Fruit fly (Drosophila melanogaster) whole organism, adult: ENCODE results near the gene RhoGAP68F.

Experiments
- CG11617 ChIP-seq: fragments of 200-800 bp; sonication (Bioruptor generic); optimal IDR thresholded peaks from 2 replicates; lab custom pipeline; 2017; ENCODE audit warnings: mild to moderate bottlenecking, missing biosample characterization, missing genetic modification reagents, missing genetic modification characterization
- CG12768 ChIP-seq: fragments of 200-800 bp; sonication (Bioruptor generic); optimal IDR thresholded peaks from 2 replicates; lab custom pipeline; 2017; ENCODE audit warnings: missing biosample characterization, missing genetic modification characterization, mild to moderate bottlenecking, moderate library complexity, missing genetic modification reagents
- CG14711 ChIP-seq: fragments of 200-800 bp; sonication (Bioruptor generic); optimal IDR thresholded peaks from 2 replicates; lab custom pipeline; 2018; ENCODE audit warnings: missing biosample characterization, mild to moderate bottlenecking, missing genetic modification characterization, moderate library complexity
- CG1620 ChIP-seq: fragments of 200-800 bp; sonication (Bioruptor generic); optimal IDR thresholded peaks from 2 replicates; lab custom pipeline; 2016; ENCODE audit warnings: missing biosample characterization, missing genetic modification characterization
- CG33017 ChIP-seq: fragments of 200-800 bp; sonication (Bioruptor generic); optimal IDR thresholded peaks from 2 replicates; lab custom pipeline; 2018; ENCODE audit warnings: missing biosample characterization, mild to moderate bottlenecking, missing genetic modification characterization, moderate library complexity
- CG5204 ChIP-seq: fragments of 200-800 bp; sonication (Bioruptor generic); optimal IDR thresholded peaks from 2 replicates; lab custom pipeline; 2016; ENCODE audit warnings: missing biosample characterization, missing genetic modification characterization
- CG7045 ChIP-seq: fragments of 200-800 bp; sonication (Bioruptor generic); optimal IDR thresholded peaks from 2 replicates; lab custom pipeline; 2017; ENCODE audit warnings: missing biosample characterization, mild to moderate bottlenecking, missing genetic modification characterization
- CG7101 ChIP-seq: fragments of 200-800 bp; sonication (Bioruptor generic); optimal IDR thresholded peaks from 2 replicates; lab custom pipeline; 2018; ENCODE audit warnings: missing biosample characterization, mild to moderate bottlenecking, missing genetic modification characterization, moderate library complexity
- Clk ChIP-seq: fragments of 200-800 bp; sonication (Bioruptor generic); optimal IDR thresholded peaks from 2 replicates; lab custom pipeline; 2017; ENCODE audit warnings: missing biosample characterization, missing genetic modification characterization
- Crg-1 ChIP-seq: fragments of 200-800 bp; sonication (Bioruptor generic); optimal IDR thresholded peaks from 2 replicates; lab custom pipeline; 2016; ENCODE audit warnings: missing biosample characterization, missing genetic modification characterization
- Hr96 ChIP-seq: fragments of 200-800 bp; sonication (Bioruptor generic); optimal IDR thresholded peaks from 2 replicates; lab custom pipeline; 2016; ENCODE audit warnings: missing biosample characterization, missing genetic modification characterization
- Mnt ChIP-seq: fragments of 200-800 bp; sonication (Bioruptor generic); optimal IDR thresholded peaks from 2 replicates; lab custom pipeline; 2016; ENCODE audit warnings: missing biosample characterization, mild to moderate bottlenecking, missing genetic modification characterization
- bab1 ChIP-seq: fragments of 200-800 bp; sonication (Bioruptor generic); optimal IDR thresholded peaks from 3 replicates; lab custom pipeline; 2019; ENCODE audit warnings: missing biosample characterization, mild to moderate bottlenecking, missing genetic modification characterization, moderate library complexity
- cic ChIP-seq: fragments of 200-800 bp; sonication (Bioruptor generic); optimal IDR thresholded peaks from 2 replicates; lab custom pipeline; 2017; ENCODE audit warnings: missing biosample characterization, mild to moderate bottlenecking, missing genetic modification characterization, moderate library complexity
- cnc ChIP-seq, 2 experiments: fragments of >200 bp; optimal IDR thresholded peaks; 2 replicates each; lab custom pipeline; 2017
- kay ChIP-seq: fragments of 200-800 bp; sonication (Bioruptor generic); peaks from one replicate; lab custom pipeline; 2016; ENCODE audit warnings: missing biosample characterization, missing genetic modification characterization, borderline replicate concordance
- ovo ChIP-seq: fragments of 200-800 bp; sonication (Bioruptor generic); optimal IDR thresholded peaks from 2 replicates; lab custom pipeline; 2016; ENCODE audit warnings: missing biosample characterization, missing genetic modification characterization
- pad ChIP-seq: fragments of 200-800 bp; sonication (Bioruptor generic); optimal IDR thresholded peaks from 3 replicates; lab custom pipeline; 2017; ENCODE audit warnings: missing biosample characterization, missing genetic modification characterization, mild to moderate bottlenecking, moderate library complexity, missing genetic modification reagents
- tj ChIP-seq: fragments of 200-800 bp; sonication (Bioruptor generic); optimal IDR thresholded peaks from 3 replicates; lab custom pipeline; 2017; ENCODE audit warnings: missing biosample characterization, mild to moderate bottlenecking, missing genetic modification characterization, moderate library complexity
- toe ChIP-seq: fragments of 200-800 bp; sonication (Bioruptor generic); optimal IDR thresholded peaks from 2 replicates; lab custom pipeline; 2016; ENCODE audit warnings: missing biosample characterization, missing genetic modification characterization

Gene RhoGAP68F

DNA sequence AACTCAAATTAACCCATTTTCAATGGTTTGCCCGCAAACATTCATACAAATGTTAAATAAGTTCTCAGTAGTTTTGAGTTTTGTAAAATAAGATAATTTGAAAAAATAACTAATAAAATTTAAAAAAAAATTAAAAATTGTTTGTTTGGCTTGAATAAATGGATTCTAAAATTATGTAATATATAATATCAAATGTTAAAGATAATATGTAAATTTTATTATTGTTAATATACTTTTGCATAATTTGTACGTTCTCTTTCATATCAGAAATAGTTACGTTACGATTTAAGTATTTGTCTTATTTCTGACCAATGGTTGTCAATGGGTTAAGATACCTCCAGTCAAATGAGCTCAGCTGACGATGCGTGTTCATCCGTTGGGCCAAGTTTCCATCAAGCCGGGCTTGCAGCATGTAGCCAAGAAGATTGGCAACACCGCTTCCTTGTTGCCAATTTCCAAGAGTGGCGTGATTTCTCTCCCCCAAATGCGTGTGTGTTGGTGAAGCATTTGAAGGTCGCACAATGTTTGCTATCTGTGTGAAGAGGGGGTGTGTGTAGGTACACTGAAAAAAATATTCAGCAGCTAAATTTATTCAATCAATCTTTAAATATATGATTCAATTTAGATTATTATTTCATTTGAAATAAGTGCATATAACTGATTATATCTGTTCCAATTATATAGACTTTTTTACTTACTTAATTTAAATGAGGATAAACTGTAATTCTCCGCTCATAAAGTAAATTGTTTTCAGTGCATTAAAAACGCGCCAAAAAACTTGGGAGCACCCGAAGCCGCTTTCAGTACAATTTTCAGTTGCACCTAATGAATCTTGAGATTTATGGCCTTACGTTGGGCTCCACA, 41.6 kb upstream of the RhoGAP68F start:
- TF ChIP-seq CG14711 (no peak), ovo (no peak), Mnt (GFP tag; lab: Kevin White, UChicago) (no peak), cnc (optimal IDR thresholded peaks at IDR 0.05; lab: Kevin White, UChicago) (no peak), CG7045 (GFP tag; lab: Kevin White, UChicago) (no peak), tj (GFP tag; lab: Kevin White, UChicago) (no peak), CG12768 (GFP tag; lab: Kevin White, UChicago) (no peak)

- TF ChIP-seq Crg-1 (no peak), ovo (no peak), Mnt (GFP tag; lab: Kevin White, UChicago) (no peak), CG12768 (GFP tag; lab: Kevin White, UChicago) (no peak), CG1620 (GFP tag; lab: Kevin White, UChicago) (no peak), toe (GFP tag; lab: Kevin White, UChicago) (no peak), pad (GFP tag; lab: Kevin White, UChicago) (no peak), CG14711 (no peak), CG7101 (tag; lab: Kevin White, UChicago) (no peak), cnc (optimal IDR thresholded peaks at IDR 0.05; lab: Kevin White, UChicago) (no peak), cic (GFP tag; lab: Kevin White, UChicago) (no peak), CG33017 (tag; lab: Kevin White, UChicago) (no peak), CG5204 (no peak)
These were observed 39.2 kb upstream of the RhoGAP68F start for dm6 chr3L:12099329-12100031.

DNA sequence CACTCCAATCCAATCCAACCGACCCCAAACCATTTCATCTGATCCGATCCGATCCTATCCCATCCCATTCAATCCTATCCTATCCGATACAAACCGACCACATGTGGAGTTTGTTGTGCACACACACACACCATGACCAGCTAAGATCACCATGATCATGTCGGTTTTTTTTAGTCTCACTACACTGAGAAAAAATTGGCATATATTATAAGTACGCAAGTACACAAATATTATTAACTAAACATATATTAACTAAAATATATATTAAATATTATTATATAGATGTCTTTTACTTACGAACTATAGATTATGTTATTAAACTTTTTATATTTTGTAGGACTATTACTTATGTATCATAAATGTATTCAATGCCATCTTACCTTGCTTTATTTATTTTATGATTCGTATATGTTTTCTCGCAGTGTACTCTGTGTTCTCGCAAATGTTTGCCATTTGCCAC, 36.7 kb upstream of the RhoGAP68F start:
- TF ChIP-seq CG12768 (GFP tag; lab: Kevin White, UChicago), result no peak
- no peak for TF ChIP-seq cic (GFP tag; lab: Kevin White, UChicago)
- no peak for TF ChIP-seq ovo
- no peak for TF ChIP-seq bab1
- no peak for TF ChIP-seq CG7045 (GFP tag; lab: Kevin White, UChicago)
- TF ChIP-seq toe (GFP tag; lab: Kevin White, UChicago), result no peak
- no peak for TF ChIP-seq tj (GFP tag; lab: Kevin White, UChicago)
- no peak for TF ChIP-seq Clk
- TF ChIP-seq Mnt (GFP tag; lab: Kevin White, UChicago), result no peak

- TF ChIP-seq CG5204 (no peak), Clk (no peak), CG33017 (tag; lab: Kevin White, UChicago) (no peak), Hr96 (GFP tag; lab: Kevin White, UChicago) (no peak), kay (GFP tag; lab: Kevin White, UChicago) (no peak), Mnt (GFP tag; lab: Kevin White, UChicago) (no peak), CG7101 (tag; lab: Kevin White, UChicago) (no peak), CG1620 (GFP tag; lab: Kevin White, UChicago) (no peak), bab1 (no peak), cnc (optimal IDR thresholded peaks at IDR 0.05; lab: Kevin White, UChicago) (no peak), CG12768 (GFP tag; lab: Kevin White, UChicago) (no peak), CG14711 (no peak), cic (GFP tag; lab: Kevin White, UChicago) (no peak)
These were observed 31.3 kb upstream of the RhoGAP68F start for dm6 chr3L:12107378-12107777.

DNA sequence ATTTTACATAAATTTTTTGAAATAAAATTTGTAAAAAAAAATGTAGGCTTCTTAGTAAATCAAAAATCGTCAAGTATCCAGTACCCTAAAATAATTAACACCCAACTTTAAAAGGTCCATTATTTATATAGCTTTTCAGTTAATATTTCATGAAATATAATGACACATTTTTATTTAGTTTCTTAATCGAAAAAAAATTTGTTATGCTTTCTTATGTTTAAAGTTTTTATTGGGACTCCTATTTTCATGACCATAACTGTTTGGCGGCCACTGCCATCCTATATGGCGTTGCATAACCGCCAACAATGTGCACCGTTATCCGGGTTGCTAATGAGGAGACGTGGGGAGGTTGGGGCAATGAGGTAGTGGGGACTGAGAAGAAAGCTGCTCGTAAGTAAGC, 30.2 kb upstream of the RhoGAP68F start:
- TF ChIP-seq CG7045 (GFP tag; lab: Kevin White, UChicago), result no peak
- no peak for TF ChIP-seq CG5204
- TF ChIP-seq Clk, result no peak

DNA sequence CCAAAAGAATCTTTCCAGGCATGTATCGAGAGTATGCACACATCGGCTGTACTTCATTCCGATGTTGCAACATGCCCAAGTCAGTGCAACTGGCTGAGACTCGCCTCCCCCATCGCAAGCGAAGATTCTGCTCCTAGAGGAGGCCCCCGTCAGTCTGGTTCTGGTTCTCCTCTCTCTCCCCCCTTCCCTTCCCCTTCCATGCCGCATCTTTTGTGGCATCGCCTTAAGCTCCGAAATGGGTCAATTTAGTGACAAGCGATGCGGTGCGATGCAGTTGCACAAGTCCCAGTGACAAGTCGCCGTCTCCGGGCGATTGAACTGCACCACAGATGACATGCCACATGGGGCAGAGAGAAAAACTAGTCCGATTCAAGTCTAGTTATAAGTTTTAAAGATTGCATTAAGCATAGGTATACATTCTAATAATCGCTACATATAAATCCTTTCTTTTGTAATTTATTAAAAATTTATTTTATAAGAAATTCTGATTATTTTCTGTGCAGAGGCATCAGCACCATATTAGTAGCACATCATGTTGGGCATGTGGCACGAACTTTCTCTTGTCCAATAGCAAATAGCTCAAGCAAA, 29.5 kb upstream of the RhoGAP68F start:
- no peak for TF ChIP-seq CG7101 (tag; lab: Kevin White, UChicago)
- TF ChIP-seq cnc (optimal IDR thresholded peaks at IDR 0.05; lab: Kevin White, UChicago), result no peak
- TF ChIP-seq bab1, result no peak
- no peak for TF ChIP-seq Clk
- TF ChIP-seq pad (GFP tag; lab: Kevin White, UChicago), result no peak
- TF ChIP-seq CG1620 (GFP tag; lab: Kevin White, UChicago), result no peak
- TF ChIP-seq cic (GFP tag; lab: Kevin White, UChicago), result no peak
- no peak for TF ChIP-seq Crg-1
- no peak for TF ChIP-seq ovo
- TF ChIP-seq CG5204, result no peak
- TF ChIP-seq CG33017 (tag; lab: Kevin White, UChicago), result no peak
- TF ChIP-seq toe (GFP tag; lab: Kevin White, UChicago), result no peak
- TF ChIP-seq CG7045 (GFP tag; lab: Kevin White, UChicago), result no peak
- TF ChIP-seq Hr96 (GFP tag; lab: Kevin White, UChicago), result no peak
- TF ChIP-seq CG12768 (GFP tag; lab: Kevin White, UChicago), result no peak
- TF ChIP-seq CG14711, result no peak
- no peak for TF ChIP-seq Mnt (GFP tag; lab: Kevin White, UChicago)
- no peak for TF ChIP-seq kay (GFP tag; lab: Kevin White, UChicago)
- TF ChIP-seq tj (GFP tag; lab: Kevin White, UChicago), result no peak
- no peak for TF ChIP-seq CG11617 (GFP tag; lab: Kevin White, UChicago)
